Fruit fly (Drosophila melanogaster) whole organism, wandering third instar larva: ENCODE results near the gene mei-P26.

Experiments used
- Dfd ChIP-seq: fragments of >200 bp; optimal IDR thresholded peaks from 2 replicates; lab custom pipeline; 2017; ENCODE audit warnings: missing biosample characterization, missing genetic modification characterization
- HLH106 ChIP-seq: fragments of 200-800 bp; optimal IDR thresholded peaks from 3 replicates; lab custom pipeline; 2019; ENCODE audit warnings: missing biosample characterization, mild to moderate bottlenecking, missing genetic modification characterization, moderate library complexity
- Myc ChIP-seq: fragments of >200 bp; optimal IDR thresholded peaks from 2 replicates; lab custom pipeline; 2017
- OdsH ChIP-seq: fragments of 200-800 bp; sonication (Bioruptor generic); optimal IDR thresholded peaks from 2 replicates; lab custom pipeline; 2016; ENCODE audit warnings: missing biosample characterization, mild to moderate bottlenecking, missing genetic modification characterization
- fru ChIP-seq: fragments of 200-800 bp; sonication (Bioruptor generic); optimal IDR thresholded peaks from 3 replicates; lab custom pipeline; 2016; ENCODE audit warnings: missing biosample characterization, mild to moderate bottlenecking, missing genetic modification characterization
- pan ChIP-seq: fragments of >200 bp; optimal IDR thresholded peaks from 2 replicates; lab custom pipeline; 2017
- sage ChIP-seq: fragments of 200-800 bp; sonication (Bioruptor generic); optimal IDR thresholded peaks from 2 replicates; lab custom pipeline; 2016; ENCODE audit warnings: missing biosample characterization, mild to moderate bottlenecking, missing genetic modification characterization

DNA sequence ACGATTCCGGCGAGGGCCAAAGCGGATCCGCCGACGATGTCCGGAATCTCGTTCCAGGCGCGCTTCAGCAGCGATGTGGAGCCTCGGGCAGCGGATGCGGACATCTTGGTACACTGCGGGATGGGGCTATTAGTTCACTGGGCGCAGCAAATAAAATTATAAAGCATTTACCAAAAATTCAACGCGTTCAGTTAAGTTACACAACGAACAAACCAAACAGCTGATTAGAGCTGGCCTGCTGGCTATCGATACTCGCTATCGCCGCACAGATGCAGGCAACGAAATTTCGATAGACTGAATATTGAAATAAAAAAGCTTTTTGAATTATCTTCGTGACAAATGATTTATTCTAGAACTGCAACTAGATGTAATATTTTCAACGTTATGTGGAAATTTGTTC lies 3.3 kb upstream of the mei-P26 start, which contains the start of gene NdufA3:
- no peak for TF ChIP-seq OdsH (GFP tag; lab: Kevin White, UChicago)
- no peak for TF ChIP-seq sage (GFP tag; lab: Kevin White, UChicago)
- no peak for TF ChIP-seq fru (GFP tag; lab: Kevin White, UChicago)
- TF ChIP-seq HLH106 (tag; lab: Kevin White, UChicago) = no peak
- no peak for TF ChIP-seq Dfd (GFP tag; lab: Kevin White, UChicago)
- TF ChIP-seq pan (lab: Kevin White, UChicago) = no peak
- TF ChIP-seq Myc (lab: Kevin White, UChicago) = no peak
